Worm (Caenorhabditis elegans) whole organism, mixed stage, embryonic: ENCODE results near the gene cpb-1.
A peak's percentile ranks its signal among the peaks of the same experiment; 100 is the strongest.

Experiments used
- M03D4.4 ChIP-seq: sonication (generic microtip); optimal IDR thresholded peaks from 2 replicates; lab custom pipeline; 2017; ENCODE audit warnings: mild to moderate bottlenecking, missing genetic modification characterization, missing compliant biosample characterization
- bed-3 ChIP-seq: fragments of 200-800 bp; sonication (Bioruptor generic); optimal IDR thresholded peaks from 3 replicates; lab custom pipeline; 2018; ENCODE audit warnings: mild to moderate bottlenecking, missing genetic modification characterization, moderate library complexity, missing compliant biosample characterization
- blmp-1 ChIP-seq: fragments of 150-350 bp; optimal IDR thresholded peaks from 2 replicates; lab custom pipeline; 2014; ENCODE audit warnings: missing biosample characterization, missing genetic modification characterization
- ceh-39 ChIP-seq: fragments of 150-350 bp; optimal IDR thresholded peaks from 2 replicates; lab custom pipeline; 2014; ENCODE audit warnings: missing biosample characterization, missing genetic modification characterization
- ceh-43 ChIP-seq: fragments of 200-800 bp; sonication (Bioruptor generic); optimal IDR thresholded peaks from 2 replicates; lab custom pipeline; 2018; ENCODE audit warnings: mild to moderate bottlenecking, missing genetic modification characterization, moderate library complexity, missing compliant biosample characterization
- ces-1 ChIP-seq: fragments of 150-350 bp; optimal IDR thresholded peaks from 2 replicates; lab custom pipeline; 2014; ENCODE audit warnings: missing biosample characterization, missing genetic modification reagents, missing genetic modification characterization
- drap-1 ChIP-seq: fragments of 200-800 bp; sonication (Bioruptor generic); optimal IDR thresholded peaks from 3 replicates; lab custom pipeline; 2018; ENCODE audit warnings: mild to moderate bottlenecking, missing genetic modification characterization, missing compliant biosample characterization
- elt-1 ChIP-seq: sonication (generic microtip); optimal IDR thresholded peaks from 2 replicates; lab custom pipeline; 2017; ENCODE audit warnings: missing genetic modification characterization, mild to moderate bottlenecking, missing compliant biosample characterization, antibody characterized with exemption, moderate library complexity, borderline replicate concordance; ENCODE audit not compliant: insufficient read depth
- flh-1 ChIP-seq: fragments of 200-800 bp; sonication (Bioruptor generic); optimal IDR thresholded peaks from 2 replicates; lab custom pipeline; 2018; ENCODE audit warnings: mild to moderate bottlenecking, missing genetic modification characterization, moderate library complexity, missing compliant biosample characterization
- hlh-1 ChIP-seq: fragments of 150-350 bp; optimal IDR thresholded peaks from 2 replicates; lab custom pipeline; 2014; ENCODE audit warnings: missing biosample characterization, missing genetic modification reagents, missing genetic modification characterization
- lin-32 ChIP-seq: fragments of 200-800 bp; sonication (Bioruptor generic); optimal IDR thresholded peaks from 2 replicates; lab custom pipeline; 2018; ENCODE audit warnings: mild to moderate bottlenecking, missing genetic modification characterization, missing compliant biosample characterization
- mab-5 ChIP-seq: fragments of 150-350 bp; optimal IDR thresholded peaks from 2 replicates; lab custom pipeline; 2014; ENCODE audit warnings: missing biosample characterization, missing genetic modification characterization
- mep-1 ChIP-seq: fragments of 150-350 bp; optimal IDR thresholded peaks from 2 replicates; lab custom pipeline; 2017; ENCODE audit warnings: missing biosample characterization, missing genetic modification reagents, missing genetic modification characterization, inconsistent platforms
- mls-2 ChIP-seq: sonication (generic microtip); optimal IDR thresholded peaks from 2 replicates; lab custom pipeline; 2016; ENCODE audit warnings: mild to moderate bottlenecking, missing genetic modification characterization, moderate library complexity, missing compliant biosample characterization
- nhr-12 ChIP-seq: fragments of 150-350 bp; optimal IDR thresholded peaks from 2 replicates; lab custom pipeline; 2014; ENCODE audit warnings: missing biosample characterization, missing genetic modification characterization
- nhr-2 ChIP-seq: fragments of 150-350 bp; optimal IDR thresholded peaks from 2 replicates; lab custom pipeline; 2014; ENCODE audit warnings: missing biosample characterization, missing genetic modification characterization
- nhr-237 ChIP-seq: fragments of 150-350 bp; optimal IDR thresholded peaks from 2 replicates; lab custom pipeline; 2014; ENCODE audit warnings: missing biosample characterization, missing genetic modification characterization
- nhr-28 ChIP-seq: fragments of 150-350 bp; optimal IDR thresholded peaks from 2 replicates; lab custom pipeline; 2014; ENCODE audit warnings: missing biosample characterization, missing genetic modification characterization
- nhr-76 ChIP-seq: sonication (generic microtip); optimal IDR thresholded peaks from 2 replicates; lab custom pipeline; 2017; ENCODE audit warnings: missing biosample characterization, missing genetic modification characterization
- pha-4 ChIP-seq: fragments of 150-350 bp; optimal IDR thresholded peaks from 2 replicates; lab custom pipeline; 2018; ENCODE audit warnings: missing biosample characterization, missing genetic modification reagents, missing genetic modification characterization
- sptf-1 ChIP-seq: sonication (generic microtip); optimal IDR thresholded peaks from 2 replicates; lab custom pipeline; 2017; ENCODE audit warnings: mild to moderate bottlenecking, missing genetic modification characterization, moderate library complexity, missing compliant biosample characterization
- tbx-8 ChIP-seq: fragments of 200-800 bp; sonication (Bioruptor generic); optimal IDR thresholded peaks from 2 replicates; lab custom pipeline; 2018; ENCODE audit warnings: mild to moderate bottlenecking, missing genetic modification characterization, moderate library complexity, missing compliant biosample characterization
- unc-120 ChIP-seq: sonication (generic microtip); optimal IDR thresholded peaks from 2 replicates; lab custom pipeline; 2017; ENCODE audit warnings: missing genetic modification characterization, missing compliant biosample characterization; ENCODE audit not compliant: poor library complexity, severe bottlenecking
- unc-39 ChIP-seq: fragments of 150-350 bp; optimal IDR thresholded peaks from 2 replicates; lab custom pipeline; 2014; ENCODE audit warnings: missing biosample characterization, missing genetic modification characterization
- unc-62 ChIP-seq: fragments of 150-350 bp; optimal IDR thresholded peaks from 2 replicates; lab custom pipeline; 2014; ENCODE audit warnings: missing biosample characterization, missing genetic modification reagents, missing genetic modification characterization
- zip-8 ChIP-seq: fragments of 150-350 bp; optimal IDR thresholded peaks from 2 replicates; lab custom pipeline; 2014; ENCODE audit warnings: missing biosample characterization, missing genetic modification characterization
- ztf-11 ChIP-seq: fragments of 150-350 bp; optimal IDR thresholded peaks from 2 replicates; lab custom pipeline; 2014; ENCODE audit warnings: missing biosample characterization, missing genetic modification characterization

The cpb-1 gene

DNA sequence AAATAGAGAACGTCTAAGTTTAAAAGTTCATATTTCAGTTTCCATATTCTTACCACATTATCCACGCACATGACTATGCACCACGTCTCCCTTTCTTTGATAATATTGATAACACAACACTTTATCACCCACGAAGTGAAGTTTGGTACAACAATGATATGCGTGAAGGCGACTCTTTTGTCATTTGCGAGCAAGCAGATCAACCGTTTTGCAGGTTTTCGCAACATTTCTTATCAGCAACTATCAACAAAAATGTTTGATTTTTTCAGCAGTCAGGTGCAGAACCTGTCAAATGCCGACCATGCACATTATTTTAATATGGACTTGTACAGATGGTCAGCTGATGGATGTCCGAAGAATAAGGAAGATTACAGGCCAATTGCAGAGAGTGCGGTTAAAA lies 4.4 kb downstream of the cpb-1 start:
- TF ChIP-seq nhr-12 (tag; lab: Kevin White, UChicago), result no peak

DNA sequence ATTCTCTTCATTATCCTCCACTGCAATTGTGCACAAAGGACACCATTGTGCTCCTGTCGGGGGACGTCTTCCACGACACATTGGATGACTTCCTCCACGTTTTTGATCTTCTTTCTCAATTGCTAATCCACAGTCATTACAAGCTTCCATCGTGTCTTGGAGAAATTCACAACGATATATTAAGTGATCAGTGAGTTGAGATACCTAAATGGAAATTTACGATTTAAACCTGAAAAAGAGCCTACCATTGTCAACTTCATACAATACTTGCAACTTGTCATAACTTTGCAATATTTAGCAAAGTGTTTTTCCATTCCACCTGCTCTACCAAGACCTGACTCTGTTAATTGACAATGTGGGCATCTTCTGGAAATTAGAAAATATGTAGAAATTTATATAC lies 5.8 kb downstream of the cpb-1 start:
- TF ChIP-seq nhr-28 (no peak), ceh-39 (tag; lab: Kevin White, UChicago) (no peak), flh-1 (no peak)

DNA sequence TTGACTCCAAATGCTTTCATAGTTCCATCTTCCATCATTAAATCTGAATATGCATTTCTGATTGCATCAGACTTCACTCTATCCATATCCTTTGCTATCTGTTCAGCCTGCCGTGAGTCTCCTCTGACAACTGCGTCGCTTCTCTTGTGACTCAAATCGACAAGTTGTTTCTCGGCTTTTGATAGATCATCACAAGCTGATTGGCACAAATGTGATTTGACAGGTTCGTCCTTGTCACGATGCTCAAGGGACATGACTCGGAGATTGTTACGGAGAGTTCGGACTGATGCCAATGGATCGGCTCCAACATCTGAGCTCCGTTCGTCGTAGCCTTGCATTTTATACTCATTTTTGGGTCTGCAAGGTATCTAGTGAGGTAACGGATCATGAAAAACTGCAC lies 6.6 kb downstream of the cpb-1 start:
- TF ChIP-seq nhr-237, result no peak
- no peak for TF ChIP-seq mab-5 (tag; lab: Kevin White, UChicago)
- no peak for TF ChIP-seq blmp-1 (tag; lab: Kevin White, UChicago)
- TF ChIP-seq drap-1, result no peak
- no peak for TF ChIP-seq ces-1 (GFP tag; lab: Kevin White, UChicago)
- TF ChIP-seq ceh-39 (tag; lab: Kevin White, UChicago), result no peak
- peak; percentile 94 for TF ChIP-seq unc-62
- no peak for TF ChIP-seq ceh-43 (GFP tag; lab: Kevin White, UChicago)
- TF ChIP-seq unc-39 (tag; lab: Kevin White, UChicago), result no peak
- TF ChIP-seq mls-2 (tag; lab: Kevin White, UChicago), result no peak
- TF ChIP-seq bed-3, result no peak
- no peak for TF ChIP-seq ztf-11 (tag; lab: Kevin White, UChicago)
- no peak for TF ChIP-seq tbx-8 (GFP tag; lab: Kevin White, UChicago)
- peak; percentile 76 for TF ChIP-seq hlh-1 (tag; lab: Kevin White, UChicago)
- TF ChIP-seq nhr-2 (tag; lab: Kevin White, UChicago), result no peak
- TF ChIP-seq nhr-76 (tag; lab: Kevin White, UChicago), result no peak
- TF ChIP-seq, all 35 proteins: peak for 2

DNA sequence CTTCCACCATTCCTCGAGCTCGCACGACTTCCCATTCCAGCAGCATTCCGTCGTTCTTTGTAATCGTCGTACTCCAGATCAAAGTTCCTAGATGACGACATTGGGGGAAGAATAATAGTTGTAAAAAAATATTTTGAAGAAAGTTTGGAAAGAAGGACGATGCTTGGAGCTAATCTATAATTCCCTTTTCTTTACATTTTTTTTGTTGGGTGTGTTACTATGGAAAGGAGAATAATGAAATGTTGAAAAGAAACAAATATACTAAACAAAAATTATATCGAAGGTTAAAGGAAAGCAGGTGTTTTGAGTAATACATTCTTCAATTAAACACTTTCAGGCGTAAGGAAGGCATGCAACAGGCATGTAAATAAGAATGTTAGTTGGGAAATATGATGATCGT lies 7.2 kb downstream of the cpb-1 start, which contains the start of gene C40H1.3:
Gene C40H1.3 (minus strand): TSS at position 101 of the 400 bp plus-strand sequence.
- TF ChIP-seq drap-1 (no peak), bed-3 (no peak), nhr-12 (tag; lab: Kevin White, UChicago) (no peak), ceh-39 (tag; lab: Kevin White, UChicago) (no peak), ztf-11 (tag; lab: Kevin White, UChicago) (no peak)
- TF ChIP-seq, all 35 proteins: peak for 0

DNA sequence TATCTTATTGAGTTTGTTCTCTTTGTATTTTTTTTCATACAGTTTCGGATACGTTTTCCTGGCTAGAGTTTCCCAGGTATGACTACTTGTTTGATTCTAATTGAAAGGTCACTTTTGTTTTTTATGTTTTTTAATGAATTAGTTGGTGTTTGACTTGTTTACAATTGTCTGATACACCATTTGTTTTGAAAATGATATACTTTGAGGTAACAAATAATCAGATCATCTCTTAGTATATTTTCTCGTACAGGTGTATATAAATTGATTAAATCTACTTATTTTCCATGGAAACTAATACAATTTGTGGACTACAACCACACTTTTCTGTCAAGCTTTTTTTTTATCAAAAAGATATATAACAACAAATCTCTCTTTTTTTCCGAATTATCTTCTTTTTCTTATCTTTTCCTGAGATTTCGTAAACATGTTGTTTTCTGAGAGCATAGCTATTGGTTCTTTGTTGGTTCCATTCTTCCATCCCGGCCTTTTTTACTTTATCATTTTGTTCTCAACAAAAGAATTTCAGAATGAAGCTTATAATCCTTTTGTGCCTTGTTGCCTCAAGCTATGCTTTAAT lies 7.8 kb downstream of the cpb-1 start, which contains the start of gene ttr-5:
Gene ttr-5 (plus strand): TSS at position 527 of the 577 bp plus-strand sequence.
- no peak for TF ChIP-seq sptf-1 (tag; lab: Kevin White, UChicago)
- no peak for TF ChIP-seq M03D4.4 (tag; lab: Kevin White, UChicago)
- no peak for TF ChIP-seq tbx-8 (GFP tag; lab: Kevin White, UChicago)
- no peak for TF ChIP-seq mep-1
- TF ChIP-seq elt-1 (tag; lab: Kevin White, UChicago), result no peak
- no peak for TF ChIP-seq ces-1 (GFP tag; lab: Kevin White, UChicago)
- TF ChIP-seq lin-32, result no peak
- TF ChIP-seq zip-8, result no peak
- TF ChIP-seq unc-120, result no peak
- no peak for TF ChIP-seq blmp-1 (tag; lab: Kevin White, UChicago)
- TF ChIP-seq pha-4 (tag; lab: Kevin White, UChicago), result no peak
- TF ChIP-seq, all 35 proteins: peak for 0

DNA sequence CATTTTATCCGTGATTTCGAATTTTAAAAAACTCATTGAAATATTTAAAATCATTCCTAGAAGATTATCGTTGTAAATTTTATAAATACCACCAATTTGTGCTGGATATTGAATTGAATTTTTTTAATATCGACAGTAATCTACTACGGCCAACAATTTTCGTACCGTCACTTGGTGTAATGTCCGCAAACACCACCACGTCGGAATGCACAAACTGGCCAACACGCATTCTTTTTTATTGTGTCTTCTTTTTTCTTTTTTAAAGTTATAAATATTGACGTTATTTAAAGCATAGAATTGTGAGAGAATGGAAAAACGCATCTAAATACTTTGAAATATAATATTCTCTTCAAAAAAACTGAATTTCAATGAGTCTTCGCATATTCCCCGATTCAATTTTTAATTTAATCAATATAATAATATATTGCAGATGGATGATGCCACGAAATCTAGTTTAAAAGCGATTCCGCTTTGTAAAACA lies 9.0 kb downstream of the cpb-1 start, which contains the start of gene ufc-1:
Gene ufc-1 (plus strand): TSS at position 431 of the 481 bp plus-strand sequence.
- TF ChIP-seq nhr-76 (tag; lab: Kevin White, UChicago), result no peak
- TF ChIP-seq ces-1 (GFP tag; lab: Kevin White, UChicago), result peak; percentile 32

DNA sequence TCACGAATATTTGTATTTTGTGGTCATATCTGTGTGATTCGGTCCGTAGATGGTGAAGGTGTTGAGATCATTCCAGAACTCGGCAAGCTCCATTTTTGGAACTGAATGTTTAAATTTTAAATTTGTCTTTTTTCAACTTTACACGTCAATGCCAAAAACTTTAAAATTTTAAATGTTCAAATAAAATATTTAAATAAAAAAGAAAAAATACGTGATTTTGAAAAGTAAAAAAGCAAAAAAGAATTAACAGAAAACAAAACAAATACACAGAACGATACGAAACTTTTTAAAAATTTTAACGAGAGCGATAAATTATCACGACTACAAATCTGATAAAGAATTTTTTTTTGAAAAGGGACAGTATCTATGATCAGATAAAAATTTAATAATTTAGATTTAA lies 12.1 kb downstream of the cpb-1 start, which contains the start of gene elo-4:
Gene elo-4 (minus strand): TSS at position 101 of the 400 bp plus-strand sequence.
- TF ChIP-seq nhr-28, result no peak
